Worm (Caenorhabditis elegans): ENCODE data around the gene aakg-2.

ce11 chrX:16891683-16892082 is 22.9 kb upstream of the aakg-2 start, which contains the start of gene F39F10.3:
- TF ChIP-seq med-1 (GFP tag; optimal IDR thresholded peaks at IDR 0.05; ENCODE audit: insufficient read depth) (no peak), T22C8.4 (GFP tag; IDR thresholded peaks at IDR 0.05) (no peak), ref-1 (GFP tag; conservative IDR thresholded peaks at IDR 0.05) (no peak), cog-1 (tag; optimal IDR thresholded peaks at IDR 0.05) (no peak), flt-1 (GFP tag; IDR thresholded peaks at IDR 0.05) (no peak), ztf-23 (GFP tag; IDR thresholded peaks at IDR 0.05) (no peak), klf-2 (GFP tag; conservative IDR thresholded peaks at IDR 0.05) (no peak), tab-1 (GFP tag; IDR thresholded peaks at IDR 0.05) (no peak), ztf-29 (GFP tag; IDR thresholded peaks at IDR 0.05) (no peak)
